Fruit fly (Drosophila melanogaster) whole organism, embryonic: ENCODE results near the gene Rab39.

Source experiments
- Antp ChIP-seq: fragments of 200-800 bp; sonication (Bioruptor generic); optimal IDR thresholded peaks from 3 replicates; lab custom pipeline; 2016; ENCODE audit warnings: missing biosample characterization, missing genetic modification characterization
- C15 ChIP-seq: fragments of 200-800 bp; sonication (Bioruptor generic); IDR thresholded peaks from 3 replicates; pipeline ENCODE4 v1.3.6; 2022; ENCODE audit warnings: missing biosample characterization, missing genetic modification characterization
- CG10321 ChIP-seq: fragments of 200-800 bp; sonication (Bioruptor generic); IDR thresholded peaks from 2 replicates; pipeline ENCODE4 v1.3.6; 2022; ENCODE audit warnings: missing biosample characterization, missing genetic modification characterization
- CG11398 ChIP-seq: fragments of 200-800 bp; sonication (Bioruptor generic); optimal IDR thresholded peaks from 2 replicates; lab custom pipeline; 2016; ENCODE audit warnings: missing biosample characterization, missing genetic modification characterization
- CG12299 ChIP-seq: fragments of 200-800 bp; sonication (Bioruptor generic); optimal IDR thresholded peaks from 2 replicates; lab custom pipeline; 2018; ENCODE audit warnings: missing biosample characterization, mild to moderate bottlenecking, missing genetic modification characterization
- CG14667 ChIP-seq: fragments of 200-800 bp; sonication (Bioruptor generic); IDR thresholded peaks from 2 replicates; pipeline ENCODE4 v1.3.6; 2022; ENCODE audit warnings: missing biosample characterization, missing genetic modification characterization
- CG1529 ChIP-seq: fragments of 200-800 bp; sonication (Bioruptor generic); optimal IDR thresholded peaks from 3 replicates; lab custom pipeline; 2018; ENCODE audit warnings: missing biosample characterization, missing genetic modification characterization
- CG15479 ChIP-seq: fragments of 200-800 bp; sonication (Bioruptor generic); optimal IDR thresholded peaks from 3 replicates; lab custom pipeline; 2019; ENCODE audit warnings: missing biosample characterization, mild to moderate bottlenecking, missing genetic modification characterization, moderate library complexity
- CG16863 ChIP-seq: fragments of 200-800 bp; sonication (Bioruptor generic); optimal IDR thresholded peaks from 3 replicates; lab custom pipeline; 2016; ENCODE audit warnings: missing biosample characterization, missing genetic modification characterization
- CG31388 ChIP-seq: fragments of 200-800 bp; sonication (Bioruptor generic); optimal IDR thresholded peaks from 2 replicates; lab custom pipeline; 2016; ENCODE audit warnings: missing biosample characterization, missing genetic modification characterization
- CG3163 ChIP-seq: fragments of 200-800 bp; sonication (Bioruptor generic); optimal IDR thresholded peaks from 3 replicates; lab custom pipeline; 2016; ENCODE audit warnings: missing biosample characterization, missing genetic modification characterization
- CG34376 ChIP-seq: fragments of 200-800 bp; sonication (Bioruptor generic); optimal IDR thresholded peaks from 2 replicates; lab custom pipeline; 2018; ENCODE audit warnings: missing biosample characterization, mild to moderate bottlenecking, missing genetic modification characterization
- CG43689 ChIP-seq: fragments of 200-800 bp; sonication (Bioruptor generic); IDR thresholded peaks from 2 replicates; pipeline ENCODE4 v1.3.6; 2022; ENCODE audit warnings: missing biosample characterization, missing genetic modification characterization
- CG4404 ChIP-seq: fragments of 200-800 bp; sonication (Bioruptor generic); IDR thresholded peaks from 2 replicates; pipeline ENCODE4 v1.3.6; 2022; ENCODE audit warnings: missing biosample characterization, missing genetic modification characterization
- CG7372 ChIP-seq: fragments of 200-800 bp; sonication (Bioruptor generic); IDR thresholded peaks from 2 replicates; pipeline ENCODE4 v1.3.6; 2022; ENCODE audit warnings: missing biosample characterization, missing genetic modification characterization
- CG7786 ChIP-seq: fragments of 200-800 bp; sonication (Bioruptor generic); optimal IDR thresholded peaks from 2 replicates; lab custom pipeline; 2016; ENCODE audit warnings: missing biosample characterization, missing genetic modification characterization
- CG9797 ChIP-seq: fragments of 200-800 bp; sonication (Bioruptor generic); optimal IDR thresholded peaks from 3 replicates; lab custom pipeline; 2018; ENCODE audit warnings: missing biosample characterization, mild to moderate bottlenecking, missing genetic modification characterization
- Dll ChIP-seq: fragments of 200-800 bp; sonication (Bioruptor generic); IDR thresholded peaks from 4 replicates; pipeline ENCODE4 v1.3.6; 2022; ENCODE audit warnings: missing biosample characterization, missing genetic modification characterization; ENCODE audit not compliant: partially characterized antibody
- Eip74EF ChIP-seq, 2 experiments: fragments of 200-800 bp in 1 of 2; fragments of >200 bp in 1 of 2; sonication (Bioruptor generic) in 1 of 2; optimal IDR thresholded peaks; 2 replicates each; lab custom pipeline; 2017 to 2019; ENCODE audit warnings: missing biosample characterization in 2 of 2, missing genetic modification characterization in 2 of 2, mild to moderate bottlenecking in 1 of 2, moderate library complexity in 1 of 2
- Gsc ChIP-seq: fragments of 200-800 bp; sonication (Bioruptor generic); IDR thresholded peaks from 2 replicates; pipeline ENCODE4 v1.3.6; 2022; ENCODE audit warnings: missing biosample characterization, missing genetic modification characterization
- Gug ChIP-seq: fragments of 200-800 bp; sonication (Bioruptor generic); IDR thresholded peaks from 4 replicates; pipeline ENCODE4 v1.3.6; 2022; ENCODE audit warnings: missing biosample characterization, missing genetic modification characterization
- H2.0 ChIP-seq: fragments of 200-800 bp; sonication (Bioruptor generic); IDR thresholded peaks from 2 replicates; pipeline ENCODE4 v1.3.6; 2022; ENCODE audit warnings: missing biosample characterization, missing genetic modification characterization
- NC2α ChIP-seq: fragments of 200-800 bp; sonication (Bioruptor generic); optimal IDR thresholded peaks from 2 replicates; lab custom pipeline; 2016; ENCODE audit warnings: missing biosample characterization, missing genetic modification characterization
- Sry-δ ChIP-seq: fragments of 200-800 bp; sonication (Bioruptor generic); optimal IDR thresholded peaks from 2 replicates; lab custom pipeline; 2016; ENCODE audit warnings: missing biosample characterization, missing genetic modification characterization
- Tbp ChIP-seq: fragments of >200 bp; optimal IDR thresholded peaks from 2 replicates; lab custom pipeline; 2018; ENCODE audit warnings: missing biosample characterization, missing genetic modification characterization
- abd-A ChIP-seq: fragments of 200-800 bp; sonication (Bioruptor generic); optimal IDR thresholded peaks from 3 replicates; lab custom pipeline; 2019; ENCODE audit warnings: missing biosample characterization, mild to moderate bottlenecking, missing genetic modification characterization, moderate library complexity
- aop ChIP-seq: fragments of 200-800 bp; sonication (Bioruptor generic); IDR thresholded peaks from 2 replicates; pipeline ENCODE4 v1.3.6; 2022; ENCODE audit warnings: missing biosample characterization, missing genetic modification characterization
- cad ChIP-seq: fragments of >200 bp; optimal IDR thresholded peaks from 2 replicates; lab custom pipeline; 2017; ENCODE audit warnings: missing biosample characterization, missing genetic modification characterization
- cato ChIP-seq: fragments of 200-800 bp; sonication (Bioruptor generic); optimal IDR thresholded peaks from 2 replicates; lab custom pipeline; 2016; ENCODE audit warnings: missing biosample characterization, missing genetic modification characterization, borderline replicate concordance
- dan ChIP-seq: fragments of 200-800 bp; sonication (Bioruptor generic); IDR thresholded peaks from 2 replicates; pipeline ENCODE4 v1.3.6; 2022; ENCODE audit warnings: missing biosample characterization, missing genetic modification characterization
- dimm ChIP-seq: fragments of 200-800 bp; sonication (Bioruptor generic); IDR thresholded peaks from 2 replicates; pipeline ENCODE4 v1.3.6; 2022; ENCODE audit warnings: missing biosample characterization, missing genetic modification characterization
- emc ChIP-seq: fragments of 200-800 bp; sonication (Bioruptor generic); optimal IDR thresholded peaks from 2 replicates; lab custom pipeline; 2016; ENCODE audit warnings: missing biosample characterization, missing genetic modification characterization
- esg ChIP-seq: fragments of 200-800 bp; sonication (Bioruptor generic); conservative IDR thresholded peaks from 2 replicates; pipeline ENCODE4 v1.3.6; 2022; ENCODE audit warnings: missing biosample characterization, missing genetic modification characterization
- fd3F ChIP-seq: fragments of 200-800 bp; sonication (Bioruptor generic); optimal IDR thresholded peaks from 2 replicates; lab custom pipeline; 2018; ENCODE audit warnings: missing biosample characterization, mild to moderate bottlenecking, missing genetic modification characterization, moderate library complexity
- fd96Cb ChIP-seq: fragments of 200-800 bp; sonication (Bioruptor generic); optimal IDR thresholded peaks from 2 replicates; lab custom pipeline; 2018; ENCODE audit warnings: missing biosample characterization, mild to moderate bottlenecking, missing genetic modification characterization, moderate library complexity
- jigr1 ChIP-seq: fragments of 200-800 bp; sonication (Bioruptor generic); IDR thresholded peaks from 3 replicates; pipeline ENCODE4 v1.3.6; 2022; ENCODE audit warnings: missing biosample characterization, missing genetic modification characterization
- lilli ChIP-seq: fragments of 200-800 bp; sonication (Bioruptor generic); optimal IDR thresholded peaks from 3 replicates; lab custom pipeline; 2016; ENCODE audit warnings: missing biosample characterization, missing genetic modification characterization
- oc ChIP-seq: fragments of 200-800 bp; sonication (Bioruptor generic); optimal IDR thresholded peaks from 2 replicates; lab custom pipeline; 2018; ENCODE audit warnings: missing biosample characterization, mild to moderate bottlenecking, missing genetic modification characterization, moderate library complexity
- otp ChIP-seq: fragments of 200-800 bp; sonication (Bioruptor generic); IDR thresholded peaks from 3 replicates; pipeline ENCODE4, ENCODE4 v1.3.6; 2022; ENCODE audit warnings: missing biosample characterization, missing genetic modification characterization
- pfk ChIP-seq: fragments of 200-800 bp; sonication (Bioruptor generic); optimal IDR thresholded peaks from 2 replicates; lab custom pipeline; 2018; ENCODE audit warnings: missing biosample characterization, mild to moderate bottlenecking, missing genetic modification characterization, moderate library complexity
- phol ChIP-seq: fragments of 200-800 bp; sonication (Bioruptor generic); optimal IDR thresholded peaks from 3 replicates; lab custom pipeline; 2018; ENCODE audit warnings: missing biosample characterization, mild to moderate bottlenecking, missing genetic modification characterization, moderate library complexity
- psq ChIP-seq: fragments of 200-800 bp; sonication (Bioruptor generic); optimal IDR thresholded peaks from 2 replicates; lab custom pipeline; 2017; ENCODE audit warnings: missing biosample characterization, missing genetic modification characterization
- sens-2 ChIP-seq: fragments of 200-800 bp; sonication (Bioruptor generic); IDR thresholded peaks from 2 replicates; pipeline ENCODE4 v1.3.6; 2022; ENCODE audit warnings: missing biosample characterization, missing genetic modification characterization
- shn ChIP-seq: fragments of 200-800 bp; sonication (Bioruptor generic); optimal IDR thresholded peaks from 3 replicates; lab custom pipeline; 2016; ENCODE audit warnings: missing biosample characterization, missing genetic modification characterization
- sug ChIP-seq: fragments of 200-800 bp; optimal IDR thresholded peaks from 2 replicates; lab custom pipeline; 2019; ENCODE audit warnings: missing biosample characterization, mild to moderate bottlenecking, missing genetic modification characterization, moderate library complexity
- vvl ChIP-seq: fragments of 200-800 bp; sonication (Bioruptor generic); IDR thresholded peaks from 2 replicates; pipeline ENCODE4 v1.3.6; 2022; ENCODE audit warnings: missing biosample characterization, missing genetic modification characterization
- zf30C ChIP-seq: fragments of 200-800 bp; sonication (Bioruptor generic); optimal IDR thresholded peaks from 3 replicates; lab custom pipeline; 2018; ENCODE audit warnings: missing biosample characterization, mild to moderate bottlenecking, missing genetic modification characterization

Rab39 gene

DNA sequence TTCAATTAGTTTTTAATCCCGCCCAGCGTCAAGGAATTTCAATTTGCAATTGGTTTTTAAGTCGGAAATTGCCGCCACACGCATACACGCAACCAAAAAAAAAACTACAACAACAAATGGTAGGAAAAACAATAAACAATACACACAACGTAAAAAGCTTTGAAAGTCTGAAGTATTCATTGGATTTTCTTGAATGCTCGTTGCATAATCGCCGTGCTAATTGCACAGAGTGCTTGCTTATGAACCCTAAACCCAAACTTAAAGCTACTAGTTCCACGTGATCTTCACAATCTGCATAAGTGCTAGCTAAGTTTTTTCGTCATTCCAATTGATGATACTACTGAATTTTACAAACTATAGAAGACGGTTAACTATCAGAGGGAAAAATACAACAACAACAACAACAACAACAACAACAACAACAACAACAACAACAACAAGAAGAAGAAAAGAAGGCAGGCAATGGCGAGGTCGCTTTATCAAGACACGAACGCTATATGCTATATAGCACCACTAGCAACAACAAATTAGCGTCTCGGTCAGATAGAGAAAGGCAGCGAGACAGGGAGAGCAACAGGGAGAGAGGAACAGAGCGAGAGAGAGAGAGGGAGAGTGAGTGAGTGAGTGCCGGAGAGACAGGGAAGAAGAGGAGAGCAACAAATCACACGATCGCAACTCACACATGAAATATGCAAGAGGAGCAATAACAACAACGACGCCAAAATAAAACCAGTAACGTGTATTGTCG is 32.4 kb upstream of the Rab39 start (continued):
- TF ChIP-seq dimm, result no peak
- no peak for TF ChIP-seq CG4404 (GFP tag; lab: Robert Waterston, UW)
- no peak for TF ChIP-seq NC2α (GFP tag; lab: Kevin White, UChicago)
- no peak for TF ChIP-seq fd3F (GFP tag; lab: Kevin White, UChicago)
- no peak for TF ChIP-seq emc (GFP tag; lab: Kevin White, UChicago)
- no peak for TF ChIP-seq aop (GFP tag; lab: Robert Waterston, UW)
- TF ChIP-seq CG43689 (GFP tag; lab: Robert Waterston, UW), result no peak
- peak; percentile 1 for TF ChIP-seq pfk (GFP tag; lab: Kevin White, UChicago)
- TF ChIP-seq sug (tag; lab: Kevin White, UChicago), result no peak
- no peak for TF ChIP-seq CG16863 (GFP tag; lab: Kevin White, UChicago)
- TF ChIP-seq psq (GFP tag; lab: Kevin White, UChicago), result no peak
- TF ChIP-seq C15 (GFP tag; lab: Robert Waterston, UW), result no peak
- no peak for TF ChIP-seq abd-A
- no peak for TF ChIP-seq H2.0 (GFP tag; lab: Robert Waterston, UW)
- no peak for TF ChIP-seq sens-2 (GFP tag; lab: Robert Waterston, UW)
- no peak for TF ChIP-seq Sry-δ
- no peak for TF ChIP-seq CG7786 (GFP tag; lab: Kevin White, UChicago)
- TF ChIP-seq Gug, result no peak
- no peak for TF ChIP-seq cato (GFP tag; lab: Kevin White, UChicago)
- no peak for TF ChIP-seq Dll (GFP tag; lab: Robert Waterston, UW)
- TF ChIP-seq CG10321 (GFP tag; lab: Robert Waterston, UW), result 0 out of 2 replicates have a peak, but pooled peaks have one; percentile 20
- TF ChIP-seq Gsc (GFP tag; lab: Robert Waterston, UW), result no peak
- TF ChIP-seq Antp (GFP tag; lab: Kevin White, UChicago), result no peak
- TF ChIP-seq Tbp (GFP tag; lab: Kevin White, UChicago), result no peak
- TF ChIP-seq jigr1, result no peak
- peak; percentile 34 for TF ChIP-seq CG3163 (GFP tag; lab: Kevin White, UChicago)
- TF ChIP-seq phol (tag; lab: Kevin White, UChicago), result no peak
- peak; percentile 77 for TF ChIP-seq vvl
- TF ChIP-seq oc (tag; lab: Kevin White, UChicago), result no peak
- no peak for TF ChIP-seq CG7372 (GFP tag; lab: Robert Waterston, UW)
- TF ChIP-seq CG11398 (GFP tag; lab: Kevin White, UChicago), result no peak
- TF ChIP-seq CG14667 (GFP tag; lab: Robert Waterston, UW), result no peak
- no peak for TF ChIP-seq dan (GFP tag; lab: Robert Waterston, UW)
- TF ChIP-seq CG31388 (GFP tag; lab: Kevin White, UChicago), result no peak
- no peak for TF ChIP-seq CG12299 (tag; lab: Kevin White, UChicago)
- no peak for TF ChIP-seq CG9797 (GFP tag; lab: Kevin White, UChicago)
- peak; percentile 43 for TF ChIP-seq CG34376 (GFP tag; lab: Kevin White, UChicago)
- TF ChIP-seq fd96Cb, result no peak
- TF ChIP-seq CG1529 (GFP tag; lab: Kevin White, UChicago), result no peak
- no peak for TF ChIP-seq Eip74EF (GFP tag; optimal IDR thresholded peaks at IDR 0.05; lab: Kevin White, UChicago)
- no peak for TF ChIP-seq esg
- no peak for TF ChIP-seq CG15479 (GFP tag; lab: Kevin White, UChicago)
- TF ChIP-seq otp, result 0 out of 3 replicates have a peak, but pooled peaks have one; percentile 23
- no peak for TF ChIP-seq cad (GFP tag; lab: Kevin White, UChicago)
- TF ChIP-seq lilli (GFP tag; lab: Kevin White, UChicago), result no peak
- no peak for TF ChIP-seq shn (GFP tag; lab: Kevin White, UChicago)
- no peak for TF ChIP-seq zf30C (GFP tag; lab: Kevin White, UChicago)
